Worm (Caenorhabditis elegans) whole organism, L3 larva: ENCODE results near the gene F54D10.8.

Source experiments
- ceh-16 ChIP-seq: sonication (generic microtip); optimal IDR thresholded peaks from 2 replicates; lab custom pipeline; 2017; ENCODE audit warnings: missing biosample characterization, missing genetic modification characterization
- ceh-28 ChIP-seq: fragments of 150-350 bp; optimal IDR thresholded peaks from 2 replicates; lab custom pipeline; 2014; ENCODE audit warnings: missing biosample characterization, missing genetic modification reagents, missing genetic modification characterization
- ceh-82 ChIP-seq: fragments of 150-350 bp; optimal IDR thresholded peaks from 2 replicates; lab custom pipeline; 2014; ENCODE audit warnings: missing biosample characterization, missing genetic modification characterization
- ceh-9 ChIP-seq: sonication (generic microtip); optimal IDR thresholded peaks from 2 replicates; lab custom pipeline; 2018; ENCODE audit warnings: missing biosample characterization, missing genetic modification characterization
- elt-2 ChIP-seq: sonication (generic microtip); optimal IDR thresholded peaks from 2 replicates; lab custom pipeline; 2016; ENCODE audit warnings: missing genetic modification reagents, mild to moderate bottlenecking, missing genetic modification characterization, missing compliant biosample characterization
- hmg-11 ChIP-seq: sonication (generic microtip); optimal IDR thresholded peaks from 2 replicates; lab custom pipeline; 2016; ENCODE audit warnings: missing genetic modification characterization, missing compliant biosample characterization
- lin-15B ChIP-seq: fragments of 150-350 bp; optimal IDR thresholded peaks from 2 replicates; lab custom pipeline; 2014; ENCODE audit warnings: missing biosample characterization, missing genetic modification characterization
- nhr-23 ChIP-seq: fragments of 150-350 bp; optimal IDR thresholded peaks from 2 replicates; lab custom pipeline; 2014; ENCODE audit warnings: missing biosample characterization, missing genetic modification reagents, missing genetic modification characterization
- nhr-25 ChIP-seq: sonication (generic microtip); optimal IDR thresholded peaks from 2 replicates; lab custom pipeline; 2017; ENCODE audit warnings: missing biosample characterization, missing genetic modification characterization
- nhr-43 ChIP-seq: sonication (generic microtip); optimal IDR thresholded peaks from 2 replicates; lab custom pipeline; 2016; ENCODE audit warnings: mild to moderate bottlenecking, missing genetic modification characterization, missing compliant biosample characterization; ENCODE audit not compliant: poor library complexity, severe bottlenecking
- nhr-76 ChIP-seq: fragments of 150-350 bp; sonication (generic microtip); optimal IDR thresholded peaks from 5 replicates; lab custom pipeline; 2014; ENCODE audit warnings: missing biosample characterization, missing genetic modification characterization
- nhr-77 ChIP-seq: fragments of 150-350 bp; optimal IDR thresholded peaks from 2 replicates; lab custom pipeline; 2014; ENCODE audit warnings: missing biosample characterization, missing genetic modification characterization
- snpc-4 ChIP-seq: fragments of 150-350 bp; optimal IDR thresholded peaks from 2 replicates; lab custom pipeline; 2014; ENCODE audit warnings: missing biosample characterization, missing genetic modification characterization
- unc-39 ChIP-seq: sonication (generic microtip); optimal IDR thresholded peaks from 4 replicates; lab custom pipeline; 2017; ENCODE audit warnings: missing biosample characterization, missing genetic modification characterization
- unc-62 ChIP-seq: fragments of 150-350 bp; sonication (generic microtip); optimal IDR thresholded peaks from 4 replicates; lab custom pipeline; 2014; ENCODE audit warnings: missing biosample characterization, missing genetic modification reagents, missing genetic modification characterization
- zag-1 ChIP-seq: fragments of 150-350 bp; optimal IDR thresholded peaks from 2 replicates; lab custom pipeline; 2014; ENCODE audit warnings: missing biosample characterization, missing genetic modification characterization
- ztf-4 ChIP-seq: fragments of 150-350 bp; optimal IDR thresholded peaks from 2 replicates; lab custom pipeline; 2014; ENCODE audit warnings: missing biosample characterization, missing genetic modification characterization

F54D10.8 gene

DNA sequence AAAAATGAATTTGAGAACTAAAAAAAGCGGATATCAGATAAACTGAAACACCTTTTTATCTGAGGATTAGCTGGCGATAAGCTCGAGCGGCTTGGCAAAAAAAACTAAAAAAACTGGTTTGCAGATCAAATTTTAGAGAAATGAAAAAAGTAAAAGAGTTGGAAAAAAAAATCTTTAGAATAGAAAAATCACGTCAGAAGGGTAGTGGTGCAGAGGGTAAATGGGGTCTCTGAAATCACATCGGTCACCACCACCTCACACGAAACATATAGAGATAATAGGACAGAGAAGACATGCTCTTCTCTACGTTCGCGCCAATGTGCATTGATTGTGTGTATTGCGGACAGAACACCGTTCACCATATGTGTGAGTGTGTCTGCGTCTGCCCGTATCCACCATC lies 46.5 kb downstream of the F54D10.8 start:
- TF ChIP-seq unc-39 (tag; lab: Kevin White, UChicago) = no peak
- TF ChIP-seq zag-1 (tag; lab: Kevin White, UChicago) = no peak
- TF ChIP-seq nhr-76 (tag; lab: Kevin White, UChicago) = no peak

DNA sequence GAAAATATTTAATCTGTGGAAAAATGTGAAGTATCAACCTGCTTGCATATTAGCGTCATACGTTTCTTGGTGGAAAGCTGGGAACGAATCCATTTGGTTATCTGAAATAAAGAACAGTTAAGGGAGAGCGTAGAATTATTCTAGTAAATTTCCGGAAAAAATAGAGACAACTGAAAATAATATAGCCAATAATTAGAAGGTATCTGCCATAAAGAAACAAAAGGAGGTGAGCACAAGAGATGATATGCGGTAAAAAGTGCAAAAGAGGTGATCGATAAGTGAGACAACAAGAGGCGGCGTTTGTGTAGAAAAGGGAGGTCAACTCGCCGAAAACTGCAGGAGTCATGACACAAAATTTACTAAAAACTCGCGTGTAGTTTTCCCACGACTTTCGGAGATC lies 48.2 kb downstream of the F54D10.8 start, which contains the start of gene T24E12.11:
Gene T24E12.11 (minus strand): TSS at position 101 of the 400 bp plus-strand sequence.
- TF ChIP-seq lin-15B (tag; lab: Kevin White, UChicago) (no peak), unc-62 (GFP tag; lab: Kevin White, UChicago) (no peak)

DNA sequence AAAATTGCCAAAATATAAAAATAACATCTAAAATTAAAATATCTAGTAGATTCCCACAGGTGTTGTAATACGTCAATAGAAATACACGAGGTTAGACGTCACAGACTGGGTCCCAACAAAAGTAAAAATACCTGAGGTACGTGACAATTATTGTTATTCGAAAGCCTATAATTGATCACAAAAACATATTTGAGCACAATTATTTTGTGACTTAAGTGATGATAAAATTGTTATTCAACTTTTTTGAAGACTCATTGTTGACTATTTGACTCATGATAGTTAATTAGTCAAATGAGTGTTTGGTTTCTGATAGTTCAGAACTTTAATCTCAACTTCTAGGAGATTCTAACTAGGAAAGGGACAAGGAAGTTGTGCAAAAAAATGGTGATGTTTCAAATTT lies 49.9 kb downstream of the F54D10.8 start:
- TF ChIP-seq hmg-11 (no peak), ceh-16 (tag; lab: Kevin White, UChicago) (no peak), ztf-4 (tag; lab: Kevin White, UChicago) (no peak), ceh-28 (no peak)
- TF ChIP-seq, all 47 proteins: peak for 0

DNA sequence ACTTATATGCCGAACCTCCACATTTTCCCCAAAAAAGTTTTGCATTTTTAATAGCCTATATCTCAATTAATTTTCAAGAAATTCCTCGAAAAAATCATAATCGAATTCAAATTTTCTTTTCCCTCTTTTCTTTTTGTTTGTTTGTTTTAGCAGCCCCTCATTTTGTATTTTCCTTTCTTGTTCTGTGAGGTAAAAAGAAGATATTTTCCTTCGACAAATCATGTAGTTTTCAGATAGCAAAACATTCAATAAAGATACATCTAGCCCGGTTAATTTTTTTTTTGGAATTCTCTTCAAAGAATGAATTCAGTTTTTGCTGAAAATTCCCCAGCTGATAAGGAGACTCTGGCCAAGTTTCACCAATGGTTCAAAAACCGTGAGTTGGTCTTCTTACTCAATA lies 52.0 kb downstream of the F54D10.8 start, which contains the start of gene T24E12.3:
Gene T24E12.3 (plus strand): TSS at position 301 of the 400 bp plus-strand sequence.
- TF ChIP-seq unc-62 (GFP tag; lab: Kevin White, UChicago) (no peak), nhr-23 (tag; lab: Kevin White, UChicago) (no peak), elt-2 (tag; lab: Kevin White, UChicago) (no peak), nhr-77 (tag; lab: Kevin White, UChicago) (no peak), ceh-28 (no peak), nhr-43 (no peak), ceh-9 (no peak), nhr-25 (tag; lab: Kevin White, UChicago) (no peak), snpc-4 (tag; lab: Kevin White, UChicago) (no peak), ceh-82 (tag; lab: Kevin White, UChicago) (no peak)
- TF ChIP-seq, all 47 proteins: peak for 0
